Fruit fly (Drosophila melanogaster) whole organism, embryonic: ENCODE data around the gene CG42399.

ENCODE experiments used
- Atf-2 ChIP-seq: fragments of 200-800 bp; sonication (Bioruptor generic); optimal IDR thresholded peaks from 2 replicates; lab custom pipeline; 2016; ENCODE audit warnings: missing biosample characterization, missing genetic modification characterization
- Awh ChIP-seq: fragments of 200-800 bp; sonication (Bioruptor generic); IDR thresholded peaks from 2 replicates; pipeline ENCODE4, ENCODE4 v1.3.6; 2022; ENCODE audit warnings: missing biosample characterization, missing genetic modification characterization
- CG1024 ChIP-seq: fragments of 200-800 bp; sonication (Bioruptor generic); IDR thresholded peaks from 2 replicates; pipeline ENCODE4 v1.3.6; 2022; ENCODE audit warnings: missing biosample characterization, missing genetic modification characterization
- CG10321 ChIP-seq: fragments of 200-800 bp; sonication (Bioruptor generic); IDR thresholded peaks from 2 replicates; pipeline ENCODE4 v1.3.6; 2022; ENCODE audit warnings: missing biosample characterization, missing genetic modification characterization
- CG11093 ChIP-seq: fragments of 200-800 bp; sonication (Bioruptor generic); IDR thresholded peaks from 3 replicates; pipeline ENCODE4 v1.3.6; 2022; ENCODE audit warnings: missing biosample characterization, missing genetic modification characterization
- CG12155 ChIP-seq: fragments of 200-800 bp; sonication (Bioruptor generic); optimal IDR thresholded peaks from 3 replicates; lab custom pipeline; 2016; ENCODE audit warnings: missing biosample characterization, missing genetic modification characterization
- CG15696 ChIP-seq: fragments of 200-800 bp; sonication (Bioruptor generic); optimal IDR thresholded peaks from 2 replicates; lab custom pipeline; 2019; ENCODE audit warnings: missing biosample characterization, mild to moderate bottlenecking, missing genetic modification characterization, moderate library complexity
- CG16863 ChIP-seq: fragments of 200-800 bp; sonication (Bioruptor generic); optimal IDR thresholded peaks from 3 replicates; lab custom pipeline; 2016; ENCODE audit warnings: missing biosample characterization, missing genetic modification characterization
- CG17186 ChIP-seq: fragments of 200-800 bp; sonication (Bioruptor generic); optimal IDR thresholded peaks from 3 replicates; lab custom pipeline; 2017; ENCODE audit warnings: missing biosample characterization, missing genetic modification reagents, missing genetic modification characterization
- CG17359 ChIP-seq: fragments of 200-800 bp; sonication (Bioruptor generic); optimal IDR thresholded peaks from 3 replicates; lab custom pipeline; 2018; ENCODE audit warnings: missing biosample characterization, mild to moderate bottlenecking, missing genetic modification characterization, moderate library complexity
- CG1792 ChIP-seq: fragments of 200-800 bp; sonication (Bioruptor generic); optimal IDR thresholded peaks from 2 replicates; lab custom pipeline; 2016; ENCODE audit warnings: missing biosample characterization, missing genetic modification characterization
- CG2678 ChIP-seq: fragments of 200-800 bp; sonication (Bioruptor generic); optimal IDR thresholded peaks from 3 replicates; lab custom pipeline; 2019; ENCODE audit warnings: missing biosample characterization, mild to moderate bottlenecking, missing genetic modification characterization, moderate library complexity
- CG3838 ChIP-seq: fragments of 200-800 bp; sonication (Bioruptor generic); optimal IDR thresholded peaks from 3 replicates; lab custom pipeline; 2016; ENCODE audit warnings: missing biosample characterization, missing genetic modification characterization
- CG4617 ChIP-seq: fragments of 200-800 bp; sonication (Bioruptor generic); optimal IDR thresholded peaks from 3 replicates; lab custom pipeline; 2016; ENCODE audit warnings: missing biosample characterization, missing genetic modification characterization, borderline replicate concordance
- CG6272 ChIP-seq: fragments of 200-800 bp; sonication (Bioruptor generic); IDR thresholded peaks from 2 replicates; pipeline ENCODE4 v1.3.6; 2022; ENCODE audit warnings: missing biosample characterization, missing genetic modification characterization
- CG7556 ChIP-seq: fragments of 200-800 bp; sonication (Bioruptor generic); optimal IDR thresholded peaks from 2 replicates; lab custom pipeline; 2017; ENCODE audit warnings: missing biosample characterization, mild to moderate bottlenecking, missing genetic modification characterization
- CG8388 ChIP-seq: fragments of 200-800 bp; sonication (Bioruptor generic); optimal IDR thresholded peaks from 2 replicates; lab custom pipeline; 2019; ENCODE audit warnings: missing biosample characterization, mild to moderate bottlenecking, missing genetic modification characterization, moderate library complexity
- CG8924 ChIP-seq: fragments of 200-800 bp; optimal IDR thresholded peaks from 3 replicates; lab custom pipeline; 2019; ENCODE audit warnings: missing biosample characterization, mild to moderate bottlenecking, missing genetic modification characterization, moderate library complexity
- Camta ChIP-seq: fragments of 200-800 bp; sonication (Bioruptor generic); optimal IDR thresholded peaks from 2 replicates; lab custom pipeline; 2016; ENCODE audit warnings: missing biosample characterization, missing genetic modification characterization
- Dfd ChIP-seq, 2 experiments: fragments of >200 bp; optimal IDR thresholded peaks; 2 replicates each; lab custom pipeline; 2017; ENCODE audit warnings: missing biosample characterization in 2 of 2, missing genetic modification characterization in 2 of 2
- ERR ChIP-seq: fragments of 200-800 bp; sonication (Bioruptor generic); optimal IDR thresholded peaks from 2 replicates; lab custom pipeline; 2016; ENCODE audit warnings: missing biosample characterization, missing genetic modification characterization
- HmgZ ChIP-seq: fragments of 200-800 bp; sonication (Bioruptor generic); optimal IDR thresholded peaks from 2 replicates; lab custom pipeline; 2018; ENCODE audit warnings: missing biosample characterization, mild to moderate bottlenecking, missing genetic modification characterization
- Nf-YA ChIP-seq: fragments of 200-800 bp; sonication (Bioruptor generic); IDR thresholded peaks from 2 replicates; pipeline ENCODE4 v1.3.6; 2022; ENCODE audit warnings: missing biosample characterization, missing genetic modification characterization
- Nf-YC ChIP-seq: fragments of 200-800 bp; optimal IDR thresholded peaks from 3 replicates; lab custom pipeline; 2019; ENCODE audit warnings: missing biosample characterization, mild to moderate bottlenecking, missing genetic modification characterization, moderate library complexity
- Oaz ChIP-seq: fragments of 200-800 bp; sonication (Bioruptor generic); IDR thresholded peaks from 2 replicates; pipeline ENCODE4 v1.3.6; 2022; ENCODE audit warnings: missing biosample characterization, missing genetic modification characterization
- Opbp ChIP-seq: fragments of 200-800 bp; sonication (Bioruptor generic); IDR thresholded peaks from 3 replicates; pipeline ENCODE4 v1.3.6; 2022; ENCODE audit warnings: missing biosample characterization, missing genetic modification characterization; ENCODE audit not compliant: partially characterized antibody
- PHDP ChIP-seq: fragments of 200-800 bp; sonication (Bioruptor generic); optimal IDR thresholded peaks from 3 replicates; lab custom pipeline; 2018; ENCODE audit warnings: missing biosample characterization, mild to moderate bottlenecking, missing genetic modification characterization, moderate library complexity
- Ptx1 ChIP-seq: fragments of 200-800 bp; sonication (Bioruptor generic); IDR thresholded peaks from 2 replicates; pipeline ENCODE4 v1.3.6; 2022; ENCODE audit warnings: missing biosample characterization, missing genetic modification characterization
- Sox100B ChIP-seq: fragments of 200-800 bp; sonication (Bioruptor generic); optimal IDR thresholded peaks from 3 replicates; lab custom pipeline; 2018; ENCODE audit warnings: missing biosample characterization, mild to moderate bottlenecking, missing genetic modification characterization
- Spps ChIP-seq: fragments of 200-800 bp; sonication (Bioruptor generic); optimal IDR thresholded peaks from 2 replicates; lab custom pipeline; 2018; ENCODE audit warnings: missing biosample characterization, mild to moderate bottlenecking, missing genetic modification characterization
- ara ChIP-seq: fragments of 200-800 bp; sonication (Bioruptor generic); IDR thresholded peaks from 2 replicates; pipeline ENCODE4 v1.3.6; 2022; ENCODE audit warnings: missing biosample characterization, missing genetic modification characterization
- cas ChIP-seq: fragments of 200-800 bp; sonication (Bioruptor generic); IDR thresholded peaks from 2 replicates; pipeline ENCODE4 v1.3.6; 2022; ENCODE audit warnings: missing biosample characterization, missing genetic modification characterization
- cato ChIP-seq: fragments of 200-800 bp; sonication (Bioruptor generic); optimal IDR thresholded peaks from 2 replicates; lab custom pipeline; 2016; ENCODE audit warnings: missing biosample characterization, missing genetic modification characterization, borderline replicate concordance
- cg ChIP-seq: fragments of 200-800 bp; sonication (Bioruptor generic); optimal IDR thresholded peaks from 3 replicates; lab custom pipeline; 2019; ENCODE audit warnings: missing biosample characterization, mild to moderate bottlenecking, missing genetic modification characterization, moderate library complexity
- fd96Cb ChIP-seq: fragments of 200-800 bp; sonication (Bioruptor generic); optimal IDR thresholded peaks from 2 replicates; lab custom pipeline; 2018; ENCODE audit warnings: missing biosample characterization, mild to moderate bottlenecking, missing genetic modification characterization, moderate library complexity
- fu2 ChIP-seq: fragments of 200-800 bp; sonication (Bioruptor generic); optimal IDR thresholded peaks from 2 replicates; lab custom pipeline; 2016; ENCODE audit warnings: missing biosample characterization, missing genetic modification characterization
- gcm2 ChIP-seq: fragments of 200-800 bp; sonication (Bioruptor generic); optimal IDR thresholded peaks from 2 replicates; lab custom pipeline; 2016; ENCODE audit warnings: missing biosample characterization, missing genetic modification characterization
- hbn ChIP-seq: fragments of 200-800 bp; sonication (Bioruptor generic); IDR thresholded peaks from 2 replicates; pipeline ENCODE4 v1.3.6; 2022; ENCODE audit warnings: missing biosample characterization, missing genetic modification characterization; ENCODE audit not compliant: partially characterized antibody
- hkb ChIP-seq, 2 experiments: fragments of 200-800 bp in 1 of 2; fragments of >200 bp in 1 of 2; sonication (Bioruptor generic) in 1 of 2; IDR thresholded peaks in 1 of 2; optimal IDR thresholded peaks in 1 of 2; 2 replicates each; pipeline versions ENCODE4 v1.3.6 to Lab custom; 2017 to 2022; ENCODE audit warnings: missing biosample characterization in 1 of 2, missing genetic modification characterization in 1 of 2
- nau ChIP-seq: fragments of 200-800 bp; sonication (Bioruptor generic); optimal IDR thresholded peaks from 3 replicates; lab custom pipeline; 2017; ENCODE audit warnings: missing biosample characterization, mild to moderate bottlenecking, missing genetic modification characterization, missing genetic modification reagents
- onecut ChIP-seq: fragments of 200-800 bp; sonication (Bioruptor generic); IDR thresholded peaks from 2 replicates; pipeline ENCODE4 v1.3.6; 2022; ENCODE audit warnings: missing biosample characterization, missing genetic modification characterization
- pros ChIP-seq: fragments of 200-800 bp; sonication (Bioruptor generic); optimal IDR thresholded peaks from 3 replicates; lab custom pipeline; 2019; ENCODE audit warnings: missing biosample characterization, mild to moderate bottlenecking, missing genetic modification characterization, moderate library complexity
- slp2 ChIP-seq: fragments of 200-800 bp; sonication (Bioruptor generic); optimal IDR thresholded peaks from 2 replicates; lab custom pipeline; 2016; ENCODE audit warnings: missing biosample characterization, missing genetic modification characterization
- sqz ChIP-seq: fragments of 200-800 bp; sonication (Bioruptor generic); optimal IDR thresholded peaks from 3 replicates; lab custom pipeline; 2018; ENCODE audit warnings: missing biosample characterization, mild to moderate bottlenecking, missing genetic modification characterization
- sr ChIP-seq: fragments of 200-800 bp; sonication (Bioruptor generic); IDR thresholded peaks from 3 replicates; pipeline ENCODE4 v1.3.6; 2022; ENCODE audit warnings: missing biosample characterization, missing genetic modification characterization
- trem ChIP-seq: fragments of 200-800 bp; optimal IDR thresholded peaks from 3 replicates; lab custom pipeline; 2019; ENCODE audit warnings: missing biosample characterization, mild to moderate bottlenecking, missing genetic modification characterization, moderate library complexity
- unc-4 ChIP-seq: fragments of 200-800 bp; sonication (Bioruptor generic); IDR thresholded peaks from 2 replicates; pipeline ENCODE4 v1.3.6; 2022; ENCODE audit warnings: missing biosample characterization, missing genetic modification characterization; ENCODE audit not compliant: partially characterized antibody
- unpg ChIP-seq: fragments of 200-800 bp; sonication (Bioruptor generic); optimal IDR thresholded peaks from 3 replicates; lab custom pipeline; 2018; ENCODE audit warnings: missing biosample characterization, mild to moderate bottlenecking, missing genetic modification characterization, moderate library complexity

Gene CG42399

DNA sequence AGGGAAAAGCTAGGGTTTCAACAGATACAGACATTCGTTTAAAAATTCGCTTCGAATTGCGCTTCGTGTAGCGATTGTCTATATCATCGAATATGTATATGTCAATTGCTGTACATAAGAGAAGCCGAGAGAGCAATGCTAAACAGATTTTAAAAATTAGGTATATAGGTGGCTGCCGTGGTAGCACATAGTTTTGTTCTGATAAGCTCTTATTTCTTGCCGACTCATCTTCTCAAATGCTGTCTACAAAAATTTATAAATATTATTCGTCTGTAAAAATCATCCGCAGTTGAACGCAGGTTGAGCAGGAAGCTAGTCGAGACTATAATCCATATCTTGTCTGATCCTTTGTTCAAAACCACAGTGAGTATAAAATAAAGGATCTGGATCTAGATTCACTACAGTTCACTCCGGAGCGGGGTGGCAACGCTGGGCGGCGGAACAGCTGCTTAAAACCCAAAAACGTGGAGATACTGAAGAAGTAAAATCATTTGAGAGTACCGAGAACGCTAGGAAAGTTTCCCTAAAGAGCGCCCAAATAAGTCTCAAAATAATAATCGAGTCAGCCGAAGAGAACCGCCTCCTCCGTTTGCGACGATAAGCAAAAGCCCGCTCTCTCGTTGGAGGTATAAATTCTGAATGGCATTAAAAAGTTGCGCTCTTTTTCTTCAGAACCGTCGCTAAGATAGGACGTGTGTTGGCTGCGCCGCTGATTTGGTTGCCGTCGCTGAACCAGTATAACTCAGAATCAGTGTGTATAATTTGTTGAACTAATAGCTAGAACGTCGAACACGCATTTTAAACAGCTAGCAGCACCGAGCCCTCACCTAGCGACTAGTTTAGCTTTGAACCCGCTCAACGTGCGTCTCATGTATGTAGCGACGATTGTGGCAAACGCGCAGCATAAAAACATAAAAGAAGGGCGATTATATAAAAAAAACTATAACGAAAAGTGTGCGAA lies 45.3 kb downstream of the CG42399 start (continued):
- no peak for TF ChIP-seq Camta
- no peak for TF ChIP-seq CG7556
- no peak for TF ChIP-seq CG6272 (GFP tag; lab: Robert Waterston, UW)
- peak; percentile 43 for TF ChIP-seq CG8924 (tag; lab: Kevin White, UChicago)
- no peak for TF ChIP-seq CG16863 (GFP tag; lab: Kevin White, UChicago)
- TF ChIP-seq ara (GFP tag; lab: Robert Waterston, UW): no peak
- TF ChIP-seq CG1792 (GFP tag; lab: Kevin White, UChicago): no peak
- TF ChIP-seq cas (GFP tag; lab: Robert Waterston, UW): 0 out of 2 replicates have a peak, but pooled peaks have one; percentile 11
- no peak for TF ChIP-seq nau (GFP tag; lab: Kevin White, UChicago)
- TF ChIP-seq CG15696 (tag; lab: Kevin White, UChicago): peak; percentile 4
- TF ChIP-seq cato (GFP tag; lab: Kevin White, UChicago): no peak
- peak; percentile 82 for TF ChIP-seq pros (GFP tag; lab: Kevin White, UChicago)
- TF ChIP-seq CG8388: no peak
- TF ChIP-seq PHDP (tag; lab: Kevin White, UChicago): peak; percentile 7
- no peak for TF ChIP-seq slp2 (GFP tag; lab: Kevin White, UChicago)
- TF ChIP-seq Dfd (GFP tag; optimal IDR thresholded peaks at IDR 0.05; lab: Kevin White, UChicago): no peak
- TF ChIP-seq sr: no peak
- no peak for TF ChIP-seq CG3838 (GFP tag; lab: Kevin White, UChicago)
- TF ChIP-seq Sox100B: no peak
- TF ChIP-seq Nf-YA (GFP tag; lab: Robert Waterston, UW): no peak
- TF ChIP-seq unc-4 (GFP tag; lab: Robert Waterston, UW): peak; percentile 52
- no peak for TF ChIP-seq Spps (tag; lab: Kevin White, UChicago)
- no peak for TF ChIP-seq CG1024 (GFP tag; lab: Robert Waterston, UW)
- TF ChIP-seq CG4617 (GFP tag; lab: Kevin White, UChicago): no peak
- TF ChIP-seq CG11093: no peak
- TF ChIP-seq HmgZ (tag; lab: Kevin White, UChicago): no peak
- TF ChIP-seq CG12155: no peak
- TF ChIP-seq CG10321 (GFP tag; lab: Robert Waterston, UW): no peak
- no peak for TF ChIP-seq cg (GFP tag; lab: Kevin White, UChicago)
- TF ChIP-seq fd96Cb: no peak
- no peak for TF ChIP-seq CG17359
- TF ChIP-seq ERR (GFP tag; lab: Kevin White, UChicago): no peak
- TF ChIP-seq Nf-YC (tag; lab: Kevin White, UChicago): peak; percentile 40
- TF ChIP-seq Ptx1: no peak
- TF ChIP-seq gcm2: no peak
- TF ChIP-seq sqz (GFP tag; lab: Kevin White, UChicago): no peak
- TF ChIP-seq Opbp (GFP tag; lab: Robert Waterston, UW): no peak
- TF ChIP-seq CG2678 (tag; lab: Kevin White, UChicago): no peak
- TF ChIP-seq hkb (optimal IDR thresholded peaks at IDR 0.05; lab: Kevin White, UChicago): no peak
- 0 out of 2 replicates have a peak, but pooled peaks have one; percentile 9 for TF ChIP-seq hkb (GFP tag; IDR thresholded peaks at IDR 0.05; lab: Robert Waterston, UW)
- TF ChIP-seq fu2 (GFP tag; lab: Kevin White, UChicago): no peak
- no peak for TF ChIP-seq Awh
- TF ChIP-seq Oaz (GFP tag; lab: Robert Waterston, UW): no peak
- TF ChIP-seq onecut (GFP tag; lab: Robert Waterston, UW): no peak
- peak; percentile 15; the same call in 1 of the 2 replicates for TF ChIP-seq hbn (GFP tag; lab: Robert Waterston, UW)
- peak; percentile 31 for TF ChIP-seq trem (tag; lab: Kevin White, UChicago)
- no peak for TF ChIP-seq Atf-2 (GFP tag; lab: Kevin White, UChicago)
- TF ChIP-seq unpg: peak; percentile 22
- no peak for TF ChIP-seq CG17186
